Fruit fly (Drosophila melanogaster): ENCODE measurements around the gene CG16826.

Gene CG16826

DNA sequence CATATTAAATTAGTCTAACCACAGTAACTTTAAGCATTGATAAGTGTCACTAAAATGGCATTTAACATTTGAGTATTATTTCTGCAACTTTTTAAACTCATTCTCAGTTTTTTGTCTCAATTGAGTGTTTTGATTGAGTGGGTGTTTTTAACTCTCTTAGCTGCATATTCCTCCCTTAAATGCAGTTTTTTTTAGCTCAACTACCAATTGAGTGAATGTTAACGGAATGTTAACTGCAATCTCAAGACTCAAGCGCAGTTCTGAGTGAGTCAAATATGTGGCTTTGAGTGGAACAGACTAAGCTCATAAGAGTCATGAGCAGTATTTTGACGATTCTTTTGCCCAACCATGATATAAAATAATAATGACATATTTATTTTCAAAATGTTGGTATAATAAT lies 15.4 kb downstream of the CG16826 start:
- TF ChIP-seq Hr96 (GFP tag; optimal IDR thresholded peaks at IDR 0.05) (no peak), CG12768 (GFP tag; optimal IDR thresholded peaks at IDR 0.05) (no peak), kay (GFP tag; ENCODE audit: borderline replicate concordance) (peak; percentile 52)

DNA sequence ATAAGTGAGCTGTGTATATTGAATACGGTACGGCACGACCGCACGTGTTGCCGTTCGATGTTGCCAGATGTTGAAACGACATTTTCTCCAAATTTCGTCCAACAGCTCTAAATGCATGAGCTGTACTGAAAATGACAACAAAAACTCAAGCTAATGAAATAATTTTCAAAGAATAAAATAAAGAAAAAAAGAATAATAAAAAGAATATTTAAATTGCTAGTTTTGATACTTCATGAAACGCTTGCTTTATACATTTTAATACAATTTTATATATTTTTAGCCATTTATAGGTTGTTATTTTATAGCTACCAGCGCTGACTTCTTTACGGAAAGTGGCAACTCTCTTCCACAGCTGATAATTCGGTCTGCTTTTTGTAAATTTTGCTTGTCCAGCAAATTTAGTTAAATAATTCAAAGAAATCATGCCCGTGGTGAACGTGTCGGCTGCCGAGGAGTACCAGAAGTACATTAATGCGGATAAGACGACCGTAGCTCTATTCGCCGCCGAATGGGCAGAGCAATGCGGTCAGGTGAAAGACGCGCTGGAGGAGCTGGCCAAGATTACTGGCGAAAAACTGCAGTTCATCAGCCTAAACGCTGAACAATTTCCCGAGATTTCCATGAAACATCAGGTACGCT lies 18.7 kb downstream of the CG16826 start, which contains the start of the genes Nnp-1 and Grx3:
TSS of gene Nnp-1 (minus strand) at position 81 of the 639 bp plus-strand sequence.
TSS of gene Grx3 (plus strand) at position 339 of the 639 bp plus-strand sequence.
- TF ChIP-seq cic (GFP tag; optimal IDR thresholded peaks at IDR 0.05): peak; percentile 43
- TF ChIP-seq cnc (optimal IDR thresholded peaks at IDR 0.05): no peak
- TF ChIP-seq CG1620 (GFP tag; optimal IDR thresholded peaks at IDR 0.05): peak; percentile 48
- peak; percentile 87 for TF ChIP-seq CG14711 (tag; optimal IDR thresholded peaks at IDR 0.05)
- TF ChIP-seq CG5204 (GFP tag; optimal IDR thresholded peaks at IDR 0.05): peak; percentile 16
- no peak for TF ChIP-seq kay (GFP tag; ENCODE audit: borderline replicate concordance)
- TF ChIP-seq Clk (GFP tag; optimal IDR thresholded peaks at IDR 0.05): no peak
- peak; percentile 54 for TF ChIP-seq toe (GFP tag; optimal IDR thresholded peaks at IDR 0.05)
- TF ChIP-seq bab1 (GFP tag; optimal IDR thresholded peaks at IDR 0.05): peak; percentile 80
- peak; percentile 72 for TF ChIP-seq CG7045 (GFP tag; optimal IDR thresholded peaks at IDR 0.05)
- TF ChIP-seq pad (GFP tag; optimal IDR thresholded peaks at IDR 0.05): peak; percentile 54
- peak; percentile 68 for TF ChIP-seq CG33017 (tag; optimal IDR thresholded peaks at IDR 0.05)
- TF ChIP-seq Mnt (GFP tag; optimal IDR thresholded peaks at IDR 0.05): peak; percentile 98
- TF ChIP-seq CG7101 (tag; optimal IDR thresholded peaks at IDR 0.05): peak; percentile 78
- no peak for TF ChIP-seq Hr96 (GFP tag; optimal IDR thresholded peaks at IDR 0.05)
- peak; percentile 68 for TF ChIP-seq CG11617 (GFP tag; optimal IDR thresholded peaks at IDR 0.05)
- TF ChIP-seq CG12768 (GFP tag; optimal IDR thresholded peaks at IDR 0.05): peak; percentile 48
- TF ChIP-seq ovo (GFP tag; optimal IDR thresholded peaks at IDR 0.05): peak; percentile 45
- TF ChIP-seq tj (GFP tag; optimal IDR thresholded peaks at IDR 0.05): peak; percentile 98
- peak; percentile 40 for TF ChIP-seq Crg-1 (GFP tag; optimal IDR thresholded peaks at IDR 0.05)

DNA sequence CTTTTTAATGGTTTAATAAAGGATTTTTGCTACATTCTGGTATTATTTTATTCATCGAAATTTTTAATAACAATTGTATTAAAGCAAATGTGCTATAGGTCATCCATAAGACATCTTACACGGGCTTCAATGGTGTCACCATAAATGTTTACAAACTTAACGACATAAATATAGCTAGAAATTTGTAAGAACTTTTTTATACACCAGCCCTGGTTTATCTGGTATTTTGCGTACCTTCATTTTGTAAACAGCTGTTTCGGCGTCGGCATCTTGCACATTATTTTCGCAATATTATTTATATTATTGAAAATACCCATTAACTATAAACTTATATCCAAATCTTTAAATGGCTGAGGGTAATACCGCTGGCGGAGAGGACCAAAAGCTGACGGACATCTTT lies 19.8 kb downstream of the CG16826 start, which contains the start of gene Tap42:
TSS of gene Tap42 (plus strand) at position 240 of the 400 bp plus-strand sequence.
- TF ChIP-seq CG33017 (tag; optimal IDR thresholded peaks at IDR 0.05): peak; percentile 26
- peak; percentile 34 for TF ChIP-seq CG7101 (tag; optimal IDR thresholded peaks at IDR 0.05)
- TF ChIP-seq tj (GFP tag; optimal IDR thresholded peaks at IDR 0.05): no peak
- peak; percentile 30 for TF ChIP-seq Mnt (GFP tag; optimal IDR thresholded peaks at IDR 0.05)
- TF ChIP-seq cic (GFP tag; optimal IDR thresholded peaks at IDR 0.05): peak; percentile 22
- no peak for TF ChIP-seq Crg-1 (GFP tag; optimal IDR thresholded peaks at IDR 0.05)
- peak; percentile 47 for TF ChIP-seq bab1 (GFP tag; optimal IDR thresholded peaks at IDR 0.05)

DNA sequence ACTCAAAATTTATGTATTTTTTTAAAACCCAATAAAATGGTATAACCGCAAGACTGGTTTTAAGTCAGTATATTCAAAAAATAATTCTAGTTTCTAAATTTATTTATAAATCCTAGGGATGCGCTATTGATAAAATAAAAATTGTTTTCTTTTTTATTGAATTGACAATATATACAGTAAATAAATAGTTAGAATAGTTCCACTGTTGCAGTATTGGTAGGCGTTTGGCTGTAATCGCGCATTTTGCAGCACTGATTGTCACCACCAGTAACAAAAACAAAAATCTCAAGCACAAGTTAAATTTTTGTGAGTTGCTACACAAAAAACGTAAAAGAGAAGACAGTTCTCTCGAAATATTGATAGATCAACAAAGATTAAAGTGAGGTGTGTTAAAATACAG lies 21.4 kb downstream of the CG16826 start, which contains the start of gene CG31855:
TSS of gene CG31855 (plus strand) at position 265 of the 400 bp plus-strand sequence.
- TF ChIP-seq Crg-1 (GFP tag; optimal IDR thresholded peaks at IDR 0.05) (peak; percentile 96), cnc (optimal IDR thresholded peaks at IDR 0.05) (no peak), bab1 (GFP tag; optimal IDR thresholded peaks at IDR 0.05) (peak; percentile 94), CG5204 (GFP tag; optimal IDR thresholded peaks at IDR 0.05) (peak; percentile 86), pad (GFP tag; optimal IDR thresholded peaks at IDR 0.05) (peak; percentile 84), kay (GFP tag; ENCODE audit: borderline replicate concordance) (no peak), Clk (GFP tag; optimal IDR thresholded peaks at IDR 0.05) (peak; percentile 75), CG7101 (tag; optimal IDR thresholded peaks at IDR 0.05) (peak; percentile 93), toe (GFP tag; optimal IDR thresholded peaks at IDR 0.05) (peak; percentile 80), CG1620 (GFP tag; optimal IDR thresholded peaks at IDR 0.05) (peak; percentile 96), Mnt (GFP tag; optimal IDR thresholded peaks at IDR 0.05) (peak; percentile 92), CG11617 (GFP tag; optimal IDR thresholded peaks at IDR 0.05) (peak; percentile 85), CG12768 (GFP tag; optimal IDR thresholded peaks at IDR 0.05) (peak; percentile 93), Hr96 (GFP tag; optimal IDR thresholded peaks at IDR 0.05) (peak; percentile 80), ovo (GFP tag; optimal IDR thresholded peaks at IDR 0.05) (peak; percentile 75), tj (GFP tag; optimal IDR thresholded peaks at IDR 0.05) (peak; percentile 50), CG33017 (tag; optimal IDR thresholded peaks at IDR 0.05) (peak; percentile 92), CG14711 (tag; optimal IDR thresholded peaks at IDR 0.05) (peak; percentile 82), CG7045 (GFP tag; optimal IDR thresholded peaks at IDR 0.05) (peak; percentile 83), cic (GFP tag; optimal IDR thresholded peaks at IDR 0.05) (peak; percentile 78)

DNA sequence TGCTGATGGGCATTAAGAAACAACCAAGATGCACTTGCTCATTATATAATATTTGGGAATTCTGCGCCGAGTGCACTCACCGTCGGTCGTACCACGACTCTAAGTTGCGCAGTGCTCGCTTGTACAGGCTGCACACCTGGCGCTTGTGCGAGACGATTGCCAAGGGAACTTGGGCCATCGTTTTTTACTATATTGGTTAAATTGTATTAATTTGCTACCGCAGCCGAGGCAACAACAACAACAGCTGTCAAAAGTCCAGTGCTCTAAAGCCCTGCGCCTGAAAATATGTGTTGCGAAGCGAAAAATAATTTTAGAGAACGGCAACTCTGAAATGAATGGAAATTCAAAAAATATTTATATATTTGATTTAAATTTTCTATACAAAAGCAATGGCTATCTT lies 23.2 kb downstream of the CG16826 start, which contains the start of gene ND-B22:
TSS of gene ND-B22 (minus strand) at position 349 of the 400 bp plus-strand sequence.
- TF ChIP-seq CG1620 (GFP tag; optimal IDR thresholded peaks at IDR 0.05) (peak; percentile 90), toe (GFP tag; optimal IDR thresholded peaks at IDR 0.05) (peak; percentile 49), kay (GFP tag; ENCODE audit: borderline replicate concordance) (no peak), ovo (GFP tag; optimal IDR thresholded peaks at IDR 0.05) (peak; percentile 62), Mnt (GFP tag; optimal IDR thresholded peaks at IDR 0.05) (peak; percentile 79), pad (GFP tag; optimal IDR thresholded peaks at IDR 0.05) (peak; percentile 77), cic (GFP tag; optimal IDR thresholded peaks at IDR 0.05) (peak; percentile 36), Hr96 (GFP tag; optimal IDR thresholded peaks at IDR 0.05) (peak; percentile 41), CG5204 (GFP tag; optimal IDR thresholded peaks at IDR 0.05) (peak; percentile 57), bab1 (GFP tag; optimal IDR thresholded peaks at IDR 0.05) (peak; percentile 81), CG7045 (GFP tag; optimal IDR thresholded peaks at IDR 0.05) (peak; percentile 41), CG11617 (GFP tag; optimal IDR thresholded peaks at IDR 0.05) (peak; percentile 51), tj (GFP tag; optimal IDR thresholded peaks at IDR 0.05) (peak; percentile 4), CG7101 (tag; optimal IDR thresholded peaks at IDR 0.05) (peak; percentile 84), CG12768 (GFP tag; optimal IDR thresholded peaks at IDR 0.05) (peak; percentile 84), Crg-1 (GFP tag; optimal IDR thresholded peaks at IDR 0.05) (peak; percentile 91), Clk (GFP tag; optimal IDR thresholded peaks at IDR 0.05) (no peak), CG33017 (tag; optimal IDR thresholded peaks at IDR 0.05) (peak; percentile 55), CG14711 (tag; optimal IDR thresholded peaks at IDR 0.05) (peak; percentile 97), cnc (optimal IDR thresholded peaks at IDR 0.05) (no peak)
